Fruit fly (Drosophila melanogaster) whole organism, embryonic: ENCODE data around the gene CG14982.

Experiments
- CG10147 ChIP-seq: fragments of 200-800 bp; sonication (Bioruptor generic); optimal IDR thresholded peaks from 2 replicates; lab custom pipeline; 2019; ENCODE audit warnings: missing biosample characterization, mild to moderate bottlenecking, missing genetic modification characterization, moderate library complexity
- CG10959 ChIP-seq: fragments of 200-800 bp; sonication (Bioruptor generic); IDR thresholded peaks from 2 replicates; pipeline ENCODE4 v1.3.6; 2022; ENCODE audit warnings: missing biosample characterization, missing genetic modification characterization
- CG11504 ChIP-seq: fragments of 200-800 bp; sonication (Bioruptor generic); optimal IDR thresholded peaks from 3 replicates; lab custom pipeline; 2019; ENCODE audit warnings: missing biosample characterization, mild to moderate bottlenecking, missing genetic modification characterization, moderate library complexity
- CG12155 ChIP-seq: fragments of 200-800 bp; sonication (Bioruptor generic); optimal IDR thresholded peaks from 3 replicates; lab custom pipeline; 2016; ENCODE audit warnings: missing biosample characterization, missing genetic modification characterization
- CG12299 ChIP-seq: fragments of 200-800 bp; sonication (Bioruptor generic); optimal IDR thresholded peaks from 2 replicates; lab custom pipeline; 2018; ENCODE audit warnings: missing biosample characterization, mild to moderate bottlenecking, missing genetic modification characterization
- CG13424 ChIP-seq: fragments of 200-800 bp; sonication (Bioruptor generic); optimal IDR thresholded peaks from 2 replicates; lab custom pipeline; 2019; ENCODE audit warnings: missing biosample characterization, mild to moderate bottlenecking, missing genetic modification characterization, moderate library complexity
- CG13624 ChIP-seq: fragments of 200-800 bp; sonication (Bioruptor generic); optimal IDR thresholded peaks from 2 replicates; lab custom pipeline; 2016; ENCODE audit warnings: missing biosample characterization, missing genetic modification characterization
- CG15479 ChIP-seq: fragments of 200-800 bp; sonication (Bioruptor generic); optimal IDR thresholded peaks from 3 replicates; lab custom pipeline; 2019; ENCODE audit warnings: missing biosample characterization, mild to moderate bottlenecking, missing genetic modification characterization, moderate library complexity
- CG15514 ChIP-seq: fragments of 200-800 bp; sonication (Bioruptor generic); optimal IDR thresholded peaks from 3 replicates; lab custom pipeline; 2017; ENCODE audit warnings: missing biosample characterization, missing genetic modification characterization, mild to moderate bottlenecking, moderate library complexity, missing genetic modification reagents
- CG15601 ChIP-seq: fragments of 200-800 bp; sonication (Bioruptor generic); optimal IDR thresholded peaks from 3 replicates; lab custom pipeline; 2019; ENCODE audit warnings: missing biosample characterization, mild to moderate bottlenecking, missing genetic modification characterization, moderate library complexity
- CG1603 ChIP-seq: fragments of 200-800 bp; sonication (Bioruptor generic); optimal IDR thresholded peaks from 2 replicates; lab custom pipeline; 2019; ENCODE audit warnings: missing biosample characterization, mild to moderate bottlenecking, missing genetic modification characterization, moderate library complexity
- CG16779 ChIP-seq: fragments of 200-800 bp; sonication (Bioruptor generic); IDR thresholded peaks from 2 replicates; pipeline ENCODE4 v1.3.6; 2022; ENCODE audit warnings: missing biosample characterization, missing genetic modification characterization
- CG16813 ChIP-seq: fragments of 200-800 bp; sonication (Bioruptor generic); IDR thresholded peaks from 3 replicates; pipeline ENCODE4 v1.3.6; 2022; ENCODE audit warnings: missing biosample characterization, missing genetic modification characterization; ENCODE audit not compliant: partially characterized antibody
- CG17829 ChIP-seq: fragments of 200-800 bp; optimal IDR thresholded peaks from 2 replicates; lab custom pipeline; 2019; ENCODE audit warnings: missing biosample characterization, mild to moderate bottlenecking, missing genetic modification characterization, moderate library complexity
- CG2199 ChIP-seq: fragments of 200-800 bp; sonication (Bioruptor generic); IDR thresholded peaks from 3 replicates; pipeline ENCODE4 v1.3.6; 2022; ENCODE audit warnings: missing biosample characterization, missing genetic modification characterization
- CG2889 ChIP-seq: fragments of 200-800 bp; sonication (Bioruptor generic); IDR thresholded peaks from 3 replicates; pipeline ENCODE4 v1.3.6; 2022; ENCODE audit warnings: missing biosample characterization, missing genetic modification characterization
- CG30431 ChIP-seq: fragments of 200-800 bp; sonication (Bioruptor generic); optimal IDR thresholded peaks from 2 replicates; lab custom pipeline; 2017; ENCODE audit warnings: missing biosample characterization, missing genetic modification characterization
- CG31224 ChIP-seq: fragments of 200-800 bp; sonication (Bioruptor generic); IDR thresholded peaks from 2 replicates; pipeline ENCODE4 v1.3.6; 2022; ENCODE audit warnings: missing biosample characterization, missing genetic modification characterization
- CG31441 ChIP-seq: fragments of 200-800 bp; sonication (Bioruptor generic); IDR thresholded peaks from 2 replicates; pipeline ENCODE4 v1.3.6; 2022; ENCODE audit warnings: missing biosample characterization, missing genetic modification characterization
- CG34224 ChIP-seq: fragments of 200-800 bp; sonication (Bioruptor generic); IDR thresholded peaks from 3 replicates; pipeline ENCODE4 v1.3.6; 2022; ENCODE audit warnings: missing biosample characterization, missing genetic modification characterization; ENCODE audit not compliant: partially characterized antibody
- CG3838 ChIP-seq: fragments of 200-800 bp; sonication (Bioruptor generic); optimal IDR thresholded peaks from 3 replicates; lab custom pipeline; 2016; ENCODE audit warnings: missing biosample characterization, missing genetic modification characterization
- CG3847 ChIP-seq: fragments of 200-800 bp; sonication (Bioruptor generic); IDR thresholded peaks from 2 replicates; pipeline ENCODE4 v1.3.6; 2022; ENCODE audit warnings: missing biosample characterization, missing genetic modification characterization
- CG4707 ChIP-seq: fragments of 200-800 bp; sonication (Bioruptor generic); optimal IDR thresholded peaks from 2 replicates; lab custom pipeline; 2018; ENCODE audit warnings: missing biosample characterization, mild to moderate bottlenecking, missing genetic modification characterization, moderate library complexity
- CG6683 ChIP-seq: fragments of 200-800 bp; sonication (Bioruptor generic); optimal IDR thresholded peaks from 2 replicates; lab custom pipeline; 2017; ENCODE audit warnings: missing biosample characterization, mild to moderate bottlenecking, missing genetic modification characterization, missing genetic modification reagents
- CG7839 ChIP-seq: fragments of 200-800 bp; sonication (Bioruptor generic); optimal IDR thresholded peaks from 3 replicates; lab custom pipeline; 2018; ENCODE audit warnings: missing biosample characterization, mild to moderate bottlenecking, missing genetic modification characterization, moderate library complexity
- CG7987 ChIP-seq: fragments of 200-800 bp; sonication (Bioruptor generic); optimal IDR thresholded peaks from 2 replicates; lab custom pipeline; 2018; ENCODE audit warnings: missing biosample characterization, mild to moderate bottlenecking, missing genetic modification characterization, moderate library complexity
- CG9437 ChIP-seq: fragments of 200-800 bp; sonication (Bioruptor generic); optimal IDR thresholded peaks from 2 replicates; lab custom pipeline; 2018; ENCODE audit warnings: missing biosample characterization, mild to moderate bottlenecking, missing genetic modification characterization
- CTCF ChIP-seq: fragments of 200-800 bp; sonication (Bioruptor generic); optimal IDR thresholded peaks from 2 replicates; lab custom pipeline; 2017; ENCODE audit warnings: missing biosample characterization, mild to moderate bottlenecking, missing genetic modification characterization, moderate library complexity
- Doc2 ChIP-seq: fragments of 200-800 bp; sonication (Bioruptor generic); IDR thresholded peaks from 2 replicates; pipeline ENCODE4 v1.3.6; 2022; ENCODE audit warnings: missing biosample characterization, missing genetic modification characterization
- Ets97D ChIP-seq: fragments of 200-800 bp; sonication (Bioruptor generic); optimal IDR thresholded peaks from 3 replicates; lab custom pipeline; 2016; ENCODE audit warnings: missing biosample characterization, missing genetic modification characterization
- Hr51 ChIP-seq, 2 experiments: fragments of 200-800 bp; sonication (Bioruptor generic); optimal IDR thresholded peaks; 2 replicates in 1 of 2; 3 replicates in 1 of 2; lab custom pipeline; 2016 to 2018; ENCODE audit warnings: missing biosample characterization in 2 of 2, missing genetic modification characterization in 2 of 2, mild to moderate bottlenecking in 1 of 2, moderate library complexity in 1 of 2
- Jarid2 ChIP-seq: fragments of 200-800 bp; sonication (Bioruptor generic); optimal IDR thresholded peaks from 3 replicates; lab custom pipeline; 2017; ENCODE audit warnings: mild to moderate bottlenecking, missing biosample characterization, missing genetic modification reagents, missing genetic modification characterization
- MBD-R2 ChIP-seq: fragments of 200-800 bp; sonication (Bioruptor generic); IDR thresholded peaks from 2 replicates; pipeline ENCODE4 v1.3.6; 2022; ENCODE audit warnings: missing biosample characterization, missing genetic modification characterization
- Scr ChIP-seq: fragments of 200-800 bp; sonication (Bioruptor generic); IDR thresholded peaks from 2 replicates; pipeline ENCODE4 v1.3.6; 2022; ENCODE audit warnings: missing biosample characterization, missing genetic modification characterization; ENCODE audit not compliant: partially characterized antibody
- br ChIP-seq: fragments of >200 bp; optimal IDR thresholded peaks from 2 replicates; lab custom pipeline; 2017
- cas ChIP-seq: fragments of 200-800 bp; sonication (Bioruptor generic); IDR thresholded peaks from 2 replicates; pipeline ENCODE4 v1.3.6; 2022; ENCODE audit warnings: missing biosample characterization, missing genetic modification characterization
- corto ChIP-seq: fragments of 200-800 bp; sonication (Bioruptor generic); optimal IDR thresholded peaks from 2 replicates; lab custom pipeline; 2016; ENCODE audit warnings: missing biosample characterization, mild to moderate bottlenecking, missing genetic modification characterization, moderate library complexity
- disco-r ChIP-seq: fragments of 200-800 bp; sonication (Bioruptor generic); optimal IDR thresholded peaks from 2 replicates; lab custom pipeline; 2016; ENCODE audit warnings: missing biosample characterization, missing genetic modification characterization
- dpn ChIP-seq, 2 experiments: fragments of 200-800 bp; sonication (Bioruptor generic); optimal IDR thresholded peaks; 3 replicates each; lab custom pipeline; 2016; ENCODE audit warnings: missing biosample characterization in 2 of 2, missing genetic modification characterization in 2 of 2
- eve ChIP-seq, 2 experiments: fragments of >200 bp; optimal IDR thresholded peaks; 2 replicates each; lab custom pipeline; 2017; ENCODE audit warnings: missing biosample characterization in 2 of 2, missing genetic modification characterization in 2 of 2
- fd64A ChIP-seq: fragments of 200-800 bp; sonication (Bioruptor generic); optimal IDR thresholded peaks from 3 replicates; lab custom pipeline; 2018; ENCODE audit warnings: missing biosample characterization, mild to moderate bottlenecking, missing genetic modification characterization
- grau ChIP-seq: fragments of 200-800 bp; optimal IDR thresholded peaks from 3 replicates; lab custom pipeline; 2019; ENCODE audit warnings: missing biosample characterization, mild to moderate bottlenecking, missing genetic modification characterization, moderate library complexity
- grn ChIP-seq: fragments of 200-800 bp; sonication (Bioruptor generic); optimal IDR thresholded peaks from 3 replicates; lab custom pipeline; 2017; ENCODE audit warnings: missing biosample characterization, missing genetic modification characterization
- gt ChIP-seq: fragments of 200-800 bp; sonication (Bioruptor generic); IDR thresholded peaks from 2 replicates; pipeline ENCODE4 v1.3.6; 2022; ENCODE audit warnings: missing biosample characterization, missing genetic modification characterization
- nmo ChIP-seq: fragments of 200-800 bp; sonication (Bioruptor generic); optimal IDR thresholded peaks from 2 replicates; lab custom pipeline; 2018; ENCODE audit warnings: missing biosample characterization, mild to moderate bottlenecking, missing genetic modification characterization, moderate library complexity
- phol ChIP-seq: fragments of 200-800 bp; sonication (Bioruptor generic); optimal IDR thresholded peaks from 3 replicates; lab custom pipeline; 2018; ENCODE audit warnings: missing biosample characterization, mild to moderate bottlenecking, missing genetic modification characterization, moderate library complexity
- pnt ChIP-seq: fragments of 200-800 bp; sonication (Bioruptor generic); optimal IDR thresholded peaks from 3 replicates; lab custom pipeline; 2016; ENCODE audit warnings: missing biosample characterization, missing genetic modification characterization
- repo ChIP-seq: fragments of 200-800 bp; sonication (Bioruptor generic); optimal IDR thresholded peaks from 2 replicates; lab custom pipeline; 2016; ENCODE audit warnings: missing biosample characterization, missing genetic modification characterization
- ro ChIP-seq: fragments of 200-800 bp; sonication (Bioruptor generic); IDR thresholded peaks from 2 replicates; pipeline ENCODE4 v1.3.6; 2022; ENCODE audit warnings: missing biosample characterization, missing genetic modification characterization
- row ChIP-seq: fragments of 200-800 bp; sonication (Bioruptor generic); IDR thresholded peaks from 3 replicates; pipeline ENCODE4 v1.3.6; 2022; ENCODE audit warnings: missing biosample characterization, missing genetic modification characterization
- sens-2 ChIP-seq: fragments of 200-800 bp; sonication (Bioruptor generic); IDR thresholded peaks from 2 replicates; pipeline ENCODE4 v1.3.6; 2022; ENCODE audit warnings: missing biosample characterization, missing genetic modification characterization
- zfh1 ChIP-seq: fragments of 200-800 bp; sonication (Bioruptor generic); IDR thresholded peaks from 3 replicates; pipeline ENCODE4 v1.3.6; 2022; ENCODE audit warnings: missing biosample characterization, missing genetic modification characterization

CG14982 gene

DNA sequence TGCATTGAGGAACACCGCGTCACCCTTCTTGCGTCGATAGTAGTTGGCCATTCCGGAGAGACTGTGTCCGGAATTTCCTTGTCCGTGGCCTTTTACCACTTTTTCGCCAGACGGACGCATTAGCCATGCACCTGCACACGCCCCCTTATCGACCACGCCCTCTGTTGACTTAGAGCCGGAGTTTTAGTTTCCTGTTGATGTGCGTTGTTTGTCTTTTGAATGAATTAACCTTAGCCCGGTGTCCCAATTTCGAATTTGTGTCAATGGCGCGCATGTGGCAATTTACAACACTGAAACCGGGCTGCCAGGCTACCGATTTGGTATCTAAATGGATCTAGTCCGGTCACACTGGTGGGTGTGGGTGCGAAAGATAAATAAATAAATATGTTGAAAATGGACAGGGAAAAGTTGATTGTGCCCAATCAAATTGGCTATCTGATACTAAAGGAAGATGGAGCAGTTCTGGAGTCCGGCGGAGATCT, 45.9 kb upstream of the CG14982 start, which contains the start of the genes Gr63a and Lamtor4 (continued):
- TF ChIP-seq CG4707 (GFP tag; lab: Kevin White, UChicago): no peak
- TF ChIP-seq Ets97D (GFP tag; lab: Kevin White, UChicago): peak; percentile 73
- peak; percentile 6 for TF ChIP-seq CG13424 (tag; lab: Kevin White, UChicago)
- peak; percentile 18 for TF ChIP-seq CG17829 (tag; lab: Kevin White, UChicago)
- no peak for TF ChIP-seq CG30431
- no peak for TF ChIP-seq ro (GFP tag; lab: Robert Waterston, UW)
- no peak for TF ChIP-seq CG31441 (GFP tag; lab: Robert Waterston, UW)
- no peak for TF ChIP-seq CG16813 (GFP tag; lab: Robert Waterston, UW)
- TF ChIP-seq CG3838: no peak
- TF ChIP-seq CG7987 (GFP tag; lab: Kevin White, UChicago): peak; percentile 41
- TF ChIP-seq Jarid2 (GFP tag; lab: Kevin White, UChicago): no peak
- peak; percentile 49 for TF ChIP-seq phol
- TF ChIP-seq Doc2 (GFP tag; lab: Robert Waterston, UW): no peak
- peak; percentile 55 for TF ChIP-seq CG15514
- TF ChIP-seq fd64A (GFP tag; lab: Kevin White, UChicago): no peak
- peak; percentile 5 for TF ChIP-seq CG12155 (GFP tag; lab: Kevin White, UChicago)
- TF ChIP-seq CG11504 (tag; lab: Kevin White, UChicago): no peak
- no peak for TF ChIP-seq eve (GFP tag; optimal IDR thresholded peaks at IDR 0.05; lab: Kevin White, UChicago)
- no peak for TF ChIP-seq CG10959
- no peak for TF ChIP-seq CG2889
- TF ChIP-seq CG34224: no peak
- peak; percentile 81 for TF ChIP-seq MBD-R2 (GFP tag; lab: Robert Waterston, UW)
- peak; percentile 34 for TF ChIP-seq CG15601 (tag; lab: Kevin White, UChicago)
- TF ChIP-seq CG9437 (GFP tag; lab: Kevin White, UChicago): no peak
- peak; percentile 27 to 28 for TF ChIP-seq dpn (GFP tag; optimal IDR thresholded peaks at IDR 0.05; lab: Kevin White, UChicago)
- no peak for TF ChIP-seq CTCF (GFP tag; lab: Kevin White, UChicago)
- peak; percentile 69 for TF ChIP-seq CG1603 (tag; lab: Kevin White, UChicago)
- no peak for TF ChIP-seq CG31224 (GFP tag; lab: Robert Waterston, UW)
- no peak for TF ChIP-seq CG12299 (tag; lab: Kevin White, UChicago)
- TF ChIP-seq CG10147: no peak
- TF ChIP-seq CG7839: no peak
- TF ChIP-seq sens-2 (GFP tag; lab: Robert Waterston, UW): no peak
- TF ChIP-seq br (lab: Kevin White, UChicago): no peak
- TF ChIP-seq grn (GFP tag; lab: Kevin White, UChicago): peak; percentile 25
- no peak for TF ChIP-seq Hr51 (GFP tag; optimal IDR thresholded peaks at IDR 0.05; lab: Kevin White, UChicago)
- no peak for TF ChIP-seq disco-r (GFP tag; lab: Kevin White, UChicago)
- 0 out of 2 replicates have a peak, but pooled peaks have one; percentile 41 for TF ChIP-seq CG3847 (GFP tag; lab: Robert Waterston, UW)
- no peak for TF ChIP-seq CG15479 (GFP tag; lab: Kevin White, UChicago)
- no peak for TF ChIP-seq corto
- peak; percentile 57 for TF ChIP-seq CG13624 (GFP tag; lab: Kevin White, UChicago)
- 0 out of 3 replicates have a peak, but pooled peaks have one; percentile 20 for TF ChIP-seq zfh1 (GFP tag; lab: Robert Waterston, UW)
- TF ChIP-seq gt: no peak
- TF ChIP-seq CG2199: peak; percentile 98
- no peak for TF ChIP-seq CG6683 (GFP tag; lab: Kevin White, UChicago)
- no peak for TF ChIP-seq row (GFP tag; lab: Robert Waterston, UW)
- TF ChIP-seq repo (GFP tag; lab: Kevin White, UChicago): no peak
- no peak for TF ChIP-seq cas (GFP tag; lab: Robert Waterston, UW)
- peak; percentile 38 for TF ChIP-seq nmo (GFP tag; lab: Kevin White, UChicago)
- no peak for TF ChIP-seq CG16779 (GFP tag; lab: Robert Waterston, UW)
- TF ChIP-seq Scr: no peak
- peak; percentile 16 for TF ChIP-seq grau (tag; lab: Kevin White, UChicago)
- TF ChIP-seq pnt (GFP tag; lab: Kevin White, UChicago): no peak
